Fruit fly (Drosophila melanogaster) whole organism, prepupa: Measurements from ENCODE around the gene tj.

Source experiments
- Blimp-1 ChIP-seq: fragments of 200-800 bp; sonication (Bioruptor generic); optimal IDR thresholded peaks from 3 replicates; lab custom pipeline; 2017; ENCODE audit warnings: missing biosample characterization, missing genetic modification characterization, mild to moderate bottlenecking, moderate library complexity, missing genetic modification reagents
- CG10631 ChIP-seq: fragments of 200-800 bp; sonication (Bioruptor generic); optimal IDR thresholded peaks from 2 replicates; lab custom pipeline; 2016; ENCODE audit warnings: missing biosample characterization, missing genetic modification characterization
- CG10669 ChIP-seq: fragments of 200-800 bp; sonication (Bioruptor generic); optimal IDR thresholded peaks from 3 replicates; lab custom pipeline; 2018; ENCODE audit warnings: missing biosample characterization, mild to moderate bottlenecking, missing genetic modification characterization, moderate library complexity
- CG11294 ChIP-seq: fragments of 200-800 bp; sonication (Bioruptor generic); IDR thresholded peaks from 2 replicates; pipeline ENCODE4 v1.3.6; 2022; ENCODE audit warnings: missing biosample characterization, missing genetic modification characterization
- CG11762 ChIP-seq: fragments of 200-800 bp; sonication (Bioruptor generic); optimal IDR thresholded peaks from 3 replicates; lab custom pipeline; 2016; ENCODE audit warnings: missing biosample characterization, missing genetic modification characterization; ENCODE audit not compliant: insufficient read depth
- CG11902 ChIP-seq: fragments of 200-800 bp; sonication (Bioruptor generic); optimal IDR thresholded peaks from 3 replicates; lab custom pipeline; 2016; ENCODE audit warnings: missing biosample characterization, missing genetic modification characterization
- CG16779 ChIP-seq: fragments of 200-800 bp; sonication (Bioruptor generic); optimal IDR thresholded peaks from 3 replicates; lab custom pipeline; 2017; ENCODE audit warnings: missing biosample characterization, mild to moderate bottlenecking, missing genetic modification characterization
- CG31627 ChIP-seq: fragments of 200-800 bp; sonication (Bioruptor generic); optimal IDR thresholded peaks from 3 replicates; lab custom pipeline; 2016; ENCODE audit warnings: missing biosample characterization, missing genetic modification characterization
- CG32006 ChIP-seq: fragments of 200-800 bp; sonication (Bioruptor generic); optimal IDR thresholded peaks from 3 replicates; lab custom pipeline; 2017; ENCODE audit warnings: missing biosample characterization, mild to moderate bottlenecking, missing genetic modification characterization
- CG34406 ChIP-seq: fragments of 200-800 bp; sonication (Bioruptor generic); optimal IDR thresholded peaks from 3 replicates; lab custom pipeline; 2016; ENCODE audit warnings: missing biosample characterization, missing genetic modification characterization
- CG3919 ChIP-seq: fragments of 200-800 bp; sonication (Bioruptor generic); optimal IDR thresholded peaks from 3 replicates; lab custom pipeline; 2016; ENCODE audit warnings: missing biosample characterization, missing genetic modification characterization
- CG4318 ChIP-seq: fragments of 200-800 bp; sonication (Bioruptor generic); optimal IDR thresholded peaks from 3 replicates; lab custom pipeline; 2017; ENCODE audit warnings: missing biosample characterization, mild to moderate bottlenecking, missing genetic modification characterization
- CG6163 ChIP-seq: fragments of 200-800 bp; sonication (Bioruptor generic); IDR thresholded peaks from 3 replicates; pipeline ENCODE4 v1.3.6; 2022; ENCODE audit warnings: missing biosample characterization, missing genetic modification characterization
- CG6276 ChIP-seq: fragments of 200-800 bp; sonication (Bioruptor generic); optimal IDR thresholded peaks from 2 replicates; lab custom pipeline; 2017; ENCODE audit warnings: missing biosample characterization, mild to moderate bottlenecking, missing genetic modification characterization
- CG6792 ChIP-seq: fragments of 200-800 bp; sonication (Bioruptor generic); optimal IDR thresholded peaks from 3 replicates; lab custom pipeline; 2016; ENCODE audit warnings: missing biosample characterization, missing genetic modification characterization
- CG6808 ChIP-seq: fragments of 200-800 bp; sonication (Bioruptor generic); optimal IDR thresholded peaks from 3 replicates; lab custom pipeline; 2017; ENCODE audit warnings: missing biosample characterization, missing genetic modification characterization, mild to moderate bottlenecking, moderate library complexity, missing genetic modification reagents
- CG8119 ChIP-seq: fragments of 200-800 bp; sonication (Bioruptor generic); IDR thresholded peaks from 3 replicates; pipeline ENCODE4 v1.3.6; 2022; ENCODE audit warnings: missing biosample characterization, missing genetic modification characterization
- CG8319 ChIP-seq: fragments of 200-800 bp; sonication (Bioruptor generic); optimal IDR thresholded peaks from 3 replicates; lab custom pipeline; 2016; ENCODE audit warnings: missing biosample characterization, missing genetic modification characterization
- CG9139 ChIP-seq: fragments of 200-800 bp; sonication (Bioruptor generic); optimal IDR thresholded peaks from 3 replicates; lab custom pipeline; 2017; ENCODE audit warnings: missing biosample characterization, mild to moderate bottlenecking, missing genetic modification characterization
- Eip75B ChIP-seq: fragments of 200-800 bp; sonication (Bioruptor generic); optimal IDR thresholded peaks from 3 replicates; lab custom pipeline; 2016; ENCODE audit warnings: missing biosample characterization, missing genetic modification characterization
- Eip78C ChIP-seq: fragments of 200-800 bp; sonication (Bioruptor generic); peaks from one replicate; lab custom pipeline; 2016; ENCODE audit warnings: missing biosample characterization, missing genetic modification characterization
- Ets96B ChIP-seq: fragments of 200-800 bp; optimal IDR thresholded peaks from 2 replicates; lab custom pipeline; 2019; ENCODE audit warnings: missing biosample characterization, mild to moderate bottlenecking, missing genetic modification characterization, moderate library complexity
- Hr38 ChIP-seq: sonication (Bioruptor generic); optimal IDR thresholded peaks from 2 replicates; lab custom pipeline; 2016; ENCODE audit warnings: missing biosample characterization, missing genetic modification characterization
- Hr4 ChIP-seq: fragments of 200-800 bp; sonication (Bioruptor generic); optimal IDR thresholded peaks from 3 replicates; lab custom pipeline; 2016; ENCODE audit warnings: missing biosample characterization, missing genetic modification characterization
- Lpt ChIP-seq: fragments of 200-800 bp; sonication (Bioruptor generic); optimal IDR thresholded peaks from 3 replicates; lab custom pipeline; 2016; ENCODE audit warnings: missing biosample characterization, missing genetic modification characterization
- Met ChIP-seq: fragments of 200-800 bp; sonication (Bioruptor generic); optimal IDR thresholded peaks from 3 replicates; lab custom pipeline; 2016; ENCODE audit warnings: missing biosample characterization, missing genetic modification characterization
- Sox102F ChIP-seq: fragments of 200-800 bp; sonication (Bioruptor generic); optimal IDR thresholded peaks from 2 replicates; lab custom pipeline; 2016; ENCODE audit warnings: missing biosample characterization, mild to moderate bottlenecking, missing genetic modification characterization
- Sox14 ChIP-seq: fragments of 200-800 bp; sonication (Bioruptor generic); optimal IDR thresholded peaks from 3 replicates; lab custom pipeline; 2016; ENCODE audit warnings: missing biosample characterization, missing genetic modification characterization
- Sox15 ChIP-seq: fragments of 200-800 bp; sonication (Bioruptor generic); optimal IDR thresholded peaks from 3 replicates; lab custom pipeline; 2016; ENCODE audit warnings: missing biosample characterization, missing genetic modification characterization
- achi ChIP-seq: fragments of 200-800 bp; sonication (Bioruptor generic); optimal IDR thresholded peaks from 3 replicates; lab custom pipeline; 2016; ENCODE audit warnings: missing biosample characterization, missing genetic modification characterization
- cyc ChIP-seq: fragments of 200-800 bp; sonication (Bioruptor generic); optimal IDR thresholded peaks from 3 replicates; lab custom pipeline; 2016; ENCODE audit warnings: missing biosample characterization, missing genetic modification characterization
- dac ChIP-seq: fragments of 200-800 bp; sonication (Bioruptor generic); optimal IDR thresholded peaks from 2 replicates; lab custom pipeline; 2017; ENCODE audit warnings: missing biosample characterization, mild to moderate bottlenecking, missing genetic modification characterization
- dsx ChIP-seq: fragments of 200-800 bp; optimal IDR thresholded peaks from 3 replicates; lab custom pipeline; 2019; ENCODE audit warnings: missing biosample characterization, mild to moderate bottlenecking, missing genetic modification characterization, moderate library complexity; ENCODE audit not compliant: poor library complexity, severe bottlenecking
- fd59A ChIP-seq: fragments of 200-800 bp; sonication (Bioruptor generic); optimal IDR thresholded peaks from 2 replicates; lab custom pipeline; 2017; ENCODE audit warnings: missing biosample characterization, mild to moderate bottlenecking, missing genetic modification characterization, missing genetic modification reagents
- fd85E ChIP-seq: fragments of 200-800 bp; sonication (Bioruptor generic); optimal IDR thresholded peaks from 3 replicates; lab custom pipeline; 2016; ENCODE audit warnings: missing biosample characterization, missing genetic modification characterization
- net ChIP-seq: fragments of 200-800 bp; sonication (Bioruptor generic); optimal IDR thresholded peaks from 3 replicates; lab custom pipeline; 2016; ENCODE audit warnings: missing biosample characterization, missing genetic modification characterization
- pdm3 ChIP-seq: fragments of 200-800 bp; sonication (Bioruptor generic); optimal IDR thresholded peaks from 3 replicates; lab custom pipeline; 2016; ENCODE audit warnings: missing biosample characterization, missing genetic modification characterization
- spab ChIP-seq: fragments of 200-800 bp; sonication (Bioruptor generic); optimal IDR thresholded peaks from 2 replicates; lab custom pipeline; 2017; ENCODE audit warnings: missing biosample characterization, mild to moderate bottlenecking, missing genetic modification characterization, missing genetic modification reagents
- ss ChIP-seq, 2 experiments: fragments of 200-800 bp; sonication (Bioruptor generic); optimal IDR thresholded peaks; 2 replicates in 1 of 2; 3 replicates in 1 of 2; lab custom pipeline; 2017 to 2018; ENCODE audit warnings: mild to moderate bottlenecking in 2 of 2, missing biosample characterization in 2 of 2, missing genetic modification characterization in 2 of 2, moderate library complexity in 1 of 2
- svp ChIP-seq: fragments of 200-800 bp; sonication (Bioruptor generic); peaks from one replicate; lab custom pipeline; 2016; ENCODE audit warnings: missing biosample characterization, missing genetic modification characterization
- topi ChIP-seq: fragments of 200-800 bp; sonication (Bioruptor generic); optimal IDR thresholded peaks from 3 replicates; lab custom pipeline; 2016; ENCODE audit warnings: missing biosample characterization, missing genetic modification characterization

tj gene

dm6 chr2L:19455723-19456122 lies 8.3 kb upstream of the tj start:
- TF ChIP-seq dsx (GFP tag; lab: Kevin White, UChicago) (peak; percentile 4), Sox14 (GFP tag; lab: Kevin White, UChicago) (no peak), Hr38 (no peak), CG11762 (no peak), CG3919 (GFP tag; lab: Kevin White, UChicago) (no peak)

DNA sequence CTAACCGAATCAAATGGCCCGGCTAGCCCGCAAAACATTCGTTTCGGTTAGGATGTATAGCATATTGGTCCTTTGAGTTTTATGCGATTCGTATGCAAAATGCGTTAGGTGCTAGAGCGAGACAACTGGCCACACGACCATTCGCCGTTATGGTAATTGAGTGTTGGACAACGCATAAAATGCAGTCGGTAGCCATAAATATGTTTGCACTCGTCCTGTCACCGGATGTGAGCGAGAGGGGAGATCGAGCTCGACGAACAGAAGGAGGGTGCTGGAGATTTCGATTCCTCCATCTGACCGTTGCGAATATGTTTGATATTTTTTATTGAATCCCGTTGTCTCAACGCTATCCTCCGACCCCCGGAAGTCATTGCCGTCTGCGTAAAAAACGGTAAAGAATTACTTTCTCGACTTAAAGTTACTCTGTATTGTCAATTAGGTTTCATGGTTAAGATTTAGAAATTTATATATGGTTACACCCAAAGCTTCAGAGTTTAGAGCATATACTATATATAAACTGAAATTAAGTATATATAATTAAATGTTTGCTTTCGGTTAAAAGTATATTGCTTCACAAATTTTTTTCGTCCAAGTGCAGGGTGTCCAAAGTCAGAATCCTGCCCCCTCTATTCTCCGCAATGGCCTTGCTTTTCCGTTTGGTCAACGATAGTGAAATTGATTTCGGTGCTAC lies 6.0 kb upstream of the tj start:
- TF ChIP-seq achi: no peak
- TF ChIP-seq net (GFP tag; lab: Kevin White, UChicago): no peak
- no peak for TF ChIP-seq Sox14 (GFP tag; lab: Kevin White, UChicago)
- no peak for TF ChIP-seq Sox102F (GFP tag; lab: Kevin White, UChicago)
- TF ChIP-seq pdm3 (GFP tag; lab: Kevin White, UChicago): no peak
- TF ChIP-seq spab (GFP tag; lab: Kevin White, UChicago): no peak
- no peak for TF ChIP-seq CG11762
- TF ChIP-seq CG31627 (GFP tag; lab: Kevin White, UChicago): no peak
- TF ChIP-seq fd85E: no peak
- no peak for TF ChIP-seq CG11294 (GFP tag; lab: Robert Waterston, UW)
- TF ChIP-seq Hr38: no peak
- TF ChIP-seq Eip78C: no peak
- TF ChIP-seq CG10631: no peak
- no peak for TF ChIP-seq CG10669 (GFP tag; lab: Kevin White, UChicago)
- no peak for TF ChIP-seq CG16779 (tag; lab: Kevin White, UChicago)
- no peak for TF ChIP-seq CG6276 (GFP tag; lab: Kevin White, UChicago)
- TF ChIP-seq Lpt: no peak

dm6 chr2L:19459404-19459803 lies 4.7 kb upstream of the tj start:
- TF ChIP-seq svp (GFP tag; lab: Kevin White, UChicago) (peak; percentile 5), CG32006 (GFP tag; lab: Kevin White, UChicago) (no peak)

DNA sequence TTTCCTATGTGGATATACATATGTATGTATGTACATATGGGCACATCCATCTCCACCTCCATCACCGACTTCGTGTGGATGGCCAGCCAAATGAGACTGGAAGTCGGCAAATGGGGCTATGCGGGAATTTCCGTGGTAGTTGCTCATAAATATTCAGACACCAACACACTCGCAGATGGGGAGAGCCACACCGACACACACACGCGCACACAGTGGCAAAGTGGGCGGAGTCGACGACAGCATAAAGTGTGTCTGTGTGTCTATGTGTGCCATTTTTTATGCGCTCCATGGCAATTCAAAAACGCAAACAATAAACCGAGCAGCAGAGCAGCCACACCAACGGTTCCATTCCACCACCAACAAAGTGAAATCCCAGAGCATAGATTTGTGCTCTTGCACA lies 1.2 kb upstream of the tj start:
- TF ChIP-seq CG8319 (GFP tag; lab: Kevin White, UChicago) (no peak), CG11294 (GFP tag; lab: Robert Waterston, UW) (no peak), Ets96B (tag; lab: Kevin White, UChicago) (no peak), cyc (GFP tag; lab: Kevin White, UChicago) (no peak), Eip75B (no peak), fd59A (GFP tag; lab: Kevin White, UChicago) (no peak), topi (GFP tag; lab: Kevin White, UChicago) (no peak), Hr38 (no peak), Met (GFP tag; lab: Kevin White, UChicago) (no peak), Sox102F (GFP tag; lab: Kevin White, UChicago) (no peak), CG34406 (GFP tag; lab: Kevin White, UChicago) (no peak)
- TF ChIP-seq, all 60 proteins: peak for 0

dm6 chr2L:19463405-19463804 lies 662 bp upstream of the tj start:
- TF ChIP-seq CG32006 (GFP tag; lab: Kevin White, UChicago): peak; percentile 75
- no peak for TF ChIP-seq CG8119 (GFP tag; lab: Robert Waterston, UW)
- peak; percentile 24 for TF ChIP-seq CG10631
- no peak for TF ChIP-seq Sox15 (GFP tag; lab: Kevin White, UChicago)
- TF ChIP-seq Met (GFP tag; lab: Kevin White, UChicago): no peak
- TF ChIP-seq fd85E: no peak
- no peak for TF ChIP-seq Eip75B
- TF ChIP-seq fd59A (GFP tag; lab: Kevin White, UChicago): no peak
- no peak for TF ChIP-seq dac (GFP tag; lab: Kevin White, UChicago)
- TF ChIP-seq svp (GFP tag; lab: Kevin White, UChicago): peak; percentile 48
- peak; percentile 0 for TF ChIP-seq spab (GFP tag; lab: Kevin White, UChicago)
- no peak for TF ChIP-seq CG11902 (GFP tag; lab: Kevin White, UChicago)
- no peak for TF ChIP-seq Lpt
- TF ChIP-seq Hr4 (GFP tag; lab: Kevin White, UChicago): peak; percentile 9
- TF ChIP-seq CG6792: no peak
- TF ChIP-seq topi (GFP tag; lab: Kevin White, UChicago): no peak
- TF ChIP-seq ss (GFP tag; optimal IDR thresholded peaks at IDR 0.05; lab: Kevin White, UChicago): no peak
- TF ChIP-seq CG4318: peak; percentile 58
- no peak for TF ChIP-seq dsx (GFP tag; lab: Kevin White, UChicago)
- TF ChIP-seq CG6163 (GFP tag; lab: Robert Waterston, UW): no peak
- no peak for TF ChIP-seq CG31627 (GFP tag; lab: Kevin White, UChicago)
- no peak for TF ChIP-seq net (GFP tag; lab: Kevin White, UChicago)
- peak; percentile 9 for TF ChIP-seq CG3919 (GFP tag; lab: Kevin White, UChicago)
- no peak for TF ChIP-seq cyc (GFP tag; lab: Kevin White, UChicago)
- TF ChIP-seq Blimp-1 (GFP tag; lab: Kevin White, UChicago): no peak
- no peak for TF ChIP-seq CG16779 (tag; lab: Kevin White, UChicago)
- no peak for TF ChIP-seq CG6808 (GFP tag; lab: Kevin White, UChicago)
- TF ChIP-seq CG9139 (GFP tag; lab: Kevin White, UChicago): no peak
